Fruit fly (Drosophila melanogaster): ENCODE data around the gene CG43116.

CG43116 gene

DNA sequence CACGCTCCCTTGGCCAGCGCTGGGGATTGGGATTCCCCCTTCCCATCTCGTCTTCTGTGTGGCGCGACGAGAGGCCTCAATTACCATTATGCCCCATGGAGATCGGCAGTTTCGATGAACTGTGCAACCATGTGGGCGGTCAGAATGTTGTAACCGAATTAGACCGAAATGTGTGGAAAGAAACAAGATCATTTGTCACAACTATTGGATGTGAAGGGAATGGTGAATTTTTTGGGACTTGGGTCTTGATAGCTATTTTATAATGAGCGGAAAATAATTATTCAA is 16.8 kb upstream of the CG43116 start:
- TF ChIP-seq Sin3A (optimal IDR thresholded peaks at IDR 0.05) (no peak), Myc (optimal IDR thresholded peaks at IDR 0.05) (no peak), h (optimal IDR thresholded peaks at IDR 0.05) (no peak), insv (optimal IDR thresholded peaks at IDR 0.05) (no peak), ttk (optimal IDR thresholded peaks at IDR 0.05) (no peak), psq (optimal IDR thresholded peaks at IDR 0.05) (no peak)

DNA sequence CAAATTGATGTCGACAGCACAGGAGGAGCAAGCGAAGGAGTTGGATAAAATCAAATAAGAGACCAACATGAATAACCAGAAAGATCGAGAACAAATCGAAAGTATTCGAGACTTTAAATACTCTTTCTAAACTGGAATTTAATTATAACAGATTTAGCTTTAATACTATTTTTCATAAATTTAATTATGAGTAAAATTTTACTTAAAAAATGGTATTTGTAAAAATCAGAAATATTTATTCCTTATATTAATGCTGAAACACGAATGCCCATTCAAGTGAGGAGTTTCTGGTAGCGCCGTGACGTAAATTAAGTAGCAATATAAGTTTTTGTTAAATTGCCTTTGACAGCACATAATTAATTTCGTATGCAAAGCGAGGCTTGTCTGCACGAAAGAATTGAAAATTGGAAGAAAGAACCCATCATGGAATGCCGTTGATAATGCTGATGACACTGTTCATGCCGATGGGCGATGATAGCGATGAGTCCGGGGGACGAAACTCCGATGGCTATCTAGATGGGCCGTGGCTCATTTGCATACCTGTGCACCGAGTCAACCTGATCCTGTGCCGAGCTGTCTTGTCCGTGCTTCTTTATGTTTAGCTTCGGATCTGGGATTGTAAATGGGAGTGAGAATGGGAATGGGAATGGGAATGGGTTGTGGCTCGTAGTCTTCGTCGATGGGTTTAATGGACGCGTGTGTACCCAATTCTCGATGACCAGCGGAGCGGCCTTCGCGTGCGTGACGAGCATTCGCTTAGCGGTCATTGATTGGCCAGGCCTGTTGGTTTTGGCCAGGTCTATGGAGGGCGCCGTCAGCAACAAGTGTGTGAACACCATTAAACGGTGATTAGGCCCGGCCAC is 16.2 kb upstream of the CG43116 start:
- no peak for TF ChIP-seq ttk (optimal IDR thresholded peaks at IDR 0.05)

DNA sequence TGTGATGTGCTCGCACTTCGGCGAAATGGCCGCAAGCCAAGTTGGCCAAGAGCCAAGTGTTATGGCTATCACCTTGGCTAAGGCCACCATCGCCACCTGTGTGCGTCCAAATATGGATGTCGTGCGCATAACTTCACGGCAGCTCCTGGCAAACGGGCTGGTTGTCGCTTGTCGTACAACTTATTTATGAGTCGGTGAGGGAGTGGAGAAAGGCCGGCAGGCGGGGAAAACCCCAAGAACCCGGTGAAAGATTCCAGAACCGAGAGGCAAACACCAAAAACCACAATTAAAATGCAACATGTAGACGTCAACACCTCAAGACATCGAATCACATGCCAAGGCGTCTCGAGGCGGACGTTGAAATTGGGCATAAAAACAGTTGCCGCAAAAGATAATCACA is 15.5 kb upstream of the CG43116 start:
- TF ChIP-seq insv (optimal IDR thresholded peaks at IDR 0.05): no peak
- TF ChIP-seq Myc (optimal IDR thresholded peaks at IDR 0.05): no peak
- no peak for TF ChIP-seq h (optimal IDR thresholded peaks at IDR 0.05)
- no peak for TF ChIP-seq Sin3A (optimal IDR thresholded peaks at IDR 0.05)
- no peak for TF ChIP-seq psq (optimal IDR thresholded peaks at IDR 0.05)
- no peak for TF ChIP-seq ttk (optimal IDR thresholded peaks at IDR 0.05)

DNA sequence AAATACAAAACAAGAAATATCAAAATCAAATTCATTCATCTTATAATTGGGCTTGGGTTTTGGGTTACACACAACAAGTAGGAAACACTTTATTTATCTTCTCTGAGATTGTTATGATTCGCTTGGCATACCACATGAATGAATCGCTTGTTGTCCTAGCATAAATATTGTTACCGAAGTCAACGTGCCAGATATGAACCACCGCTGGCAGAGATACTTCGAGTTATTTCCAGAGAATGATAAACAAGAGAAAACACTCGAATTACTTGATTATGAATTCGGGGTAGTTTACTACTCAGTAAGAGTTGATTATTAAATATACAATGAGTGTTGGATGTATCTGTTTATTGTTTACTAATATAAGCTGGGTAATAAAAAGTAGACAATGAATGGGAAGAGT is 14.7 kb upstream of the CG43116 start:
- TF ChIP-seq insv (optimal IDR thresholded peaks at IDR 0.05) (no peak), ttk (optimal IDR thresholded peaks at IDR 0.05) (no peak), h (optimal IDR thresholded peaks at IDR 0.05) (no peak), Myc (optimal IDR thresholded peaks at IDR 0.05) (no peak), Sin3A (optimal IDR thresholded peaks at IDR 0.05) (no peak), psq (optimal IDR thresholded peaks at IDR 0.05) (no peak)

DNA sequence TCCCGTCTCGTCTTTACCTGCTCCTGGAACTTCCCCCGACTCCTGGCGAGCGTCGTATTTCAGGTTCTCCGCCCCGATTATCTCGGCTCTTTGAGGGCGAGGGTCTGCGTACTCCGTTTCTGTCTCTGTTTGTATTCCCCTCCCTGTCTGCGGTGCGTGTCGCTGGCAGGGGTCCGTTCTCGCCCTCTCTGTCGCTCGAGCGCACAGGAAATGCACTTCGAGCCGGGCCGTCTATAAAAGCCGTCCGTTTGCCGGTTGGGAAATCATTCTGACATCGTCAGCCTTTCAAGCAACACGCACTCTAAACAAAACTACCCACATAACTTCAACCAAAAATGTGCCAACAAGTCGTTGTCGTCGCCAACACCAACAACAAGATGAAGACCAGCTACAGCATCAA is 13.8 kb upstream of the CG43116 start:
- TF ChIP-seq Sin3A (optimal IDR thresholded peaks at IDR 0.05) (no peak), psq (optimal IDR thresholded peaks at IDR 0.05) (no peak), h (optimal IDR thresholded peaks at IDR 0.05) (no peak), ttk (optimal IDR thresholded peaks at IDR 0.05) (no peak), insv (optimal IDR thresholded peaks at IDR 0.05) (no peak), Myc (optimal IDR thresholded peaks at IDR 0.05) (no peak)

DNA sequence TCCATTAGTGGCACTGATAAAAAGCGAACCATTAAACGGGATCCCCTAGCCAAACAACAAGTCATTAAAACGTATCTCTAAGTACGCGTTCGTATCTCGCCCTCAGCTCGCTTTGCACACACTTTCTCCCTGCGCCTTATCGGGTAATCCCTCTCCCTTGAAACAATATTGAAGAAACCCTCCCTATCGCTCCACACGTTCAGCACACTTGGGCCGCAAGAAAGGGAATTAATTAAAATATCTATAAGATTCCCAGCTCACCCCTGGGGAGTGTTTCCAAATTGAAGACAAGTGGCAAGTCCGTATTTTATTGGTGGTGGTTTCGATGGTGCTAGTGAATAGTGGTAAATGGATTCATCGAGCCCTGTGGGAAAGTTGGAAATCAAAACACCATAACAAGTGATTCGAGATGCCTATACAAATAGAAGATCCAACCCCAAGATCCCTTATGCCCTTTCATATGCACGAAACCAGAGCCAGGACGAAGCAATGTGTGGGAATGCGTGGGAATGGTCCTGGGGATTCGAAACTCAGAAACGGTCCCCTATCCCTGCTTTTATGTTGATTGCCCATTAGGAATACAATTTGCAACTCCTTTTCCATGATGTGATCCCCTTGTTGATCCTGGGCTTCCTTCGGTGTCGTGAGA is 13.1 kb upstream of the CG43116 start:
- TF ChIP-seq h (optimal IDR thresholded peaks at IDR 0.05) (no peak), psq (optimal IDR thresholded peaks at IDR 0.05) (no peak), insv (optimal IDR thresholded peaks at IDR 0.05) (no peak), ttk (optimal IDR thresholded peaks at IDR 0.05) (no peak), Myc (optimal IDR thresholded peaks at IDR 0.05) (no peak), Sin3A (optimal IDR thresholded peaks at IDR 0.05) (no peak)

DNA sequence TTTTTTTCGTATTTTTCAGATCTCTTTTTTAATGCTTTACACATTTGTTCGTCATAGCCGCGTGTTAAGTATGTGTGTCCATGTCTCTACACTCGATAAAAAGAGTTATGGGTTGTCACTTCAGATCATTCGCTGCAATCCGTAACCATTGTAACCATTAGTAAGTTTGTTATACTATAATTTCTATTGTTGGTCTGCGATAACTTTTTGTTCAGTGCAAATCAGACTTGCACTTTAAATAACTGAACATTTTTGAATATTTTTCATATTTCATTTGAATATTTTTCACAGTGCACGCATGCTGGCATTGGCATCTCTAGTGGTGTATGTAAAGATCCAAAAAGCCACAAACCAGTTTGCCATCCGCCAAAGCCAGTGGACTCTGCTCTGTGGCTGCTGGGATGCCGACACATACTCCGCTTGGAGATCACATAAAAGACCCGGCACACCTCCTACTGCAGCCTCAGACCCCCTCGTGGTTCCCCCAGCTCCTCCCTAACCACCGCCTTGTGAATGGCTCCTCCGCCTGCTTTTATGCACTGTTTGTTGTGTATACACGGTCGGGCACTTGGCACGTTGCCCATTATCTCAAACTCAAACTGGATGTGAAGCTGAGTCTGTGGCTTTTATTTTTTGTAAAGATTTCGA is 12.2 kb upstream of the CG43116 start:
- TF ChIP-seq Sin3A (optimal IDR thresholded peaks at IDR 0.05) (no peak), ttk (optimal IDR thresholded peaks at IDR 0.05) (no peak), h (optimal IDR thresholded peaks at IDR 0.05) (no peak), psq (optimal IDR thresholded peaks at IDR 0.05) (no peak), insv (optimal IDR thresholded peaks at IDR 0.05) (no peak), Myc (optimal IDR thresholded peaks at IDR 0.05) (no peak)

DNA sequence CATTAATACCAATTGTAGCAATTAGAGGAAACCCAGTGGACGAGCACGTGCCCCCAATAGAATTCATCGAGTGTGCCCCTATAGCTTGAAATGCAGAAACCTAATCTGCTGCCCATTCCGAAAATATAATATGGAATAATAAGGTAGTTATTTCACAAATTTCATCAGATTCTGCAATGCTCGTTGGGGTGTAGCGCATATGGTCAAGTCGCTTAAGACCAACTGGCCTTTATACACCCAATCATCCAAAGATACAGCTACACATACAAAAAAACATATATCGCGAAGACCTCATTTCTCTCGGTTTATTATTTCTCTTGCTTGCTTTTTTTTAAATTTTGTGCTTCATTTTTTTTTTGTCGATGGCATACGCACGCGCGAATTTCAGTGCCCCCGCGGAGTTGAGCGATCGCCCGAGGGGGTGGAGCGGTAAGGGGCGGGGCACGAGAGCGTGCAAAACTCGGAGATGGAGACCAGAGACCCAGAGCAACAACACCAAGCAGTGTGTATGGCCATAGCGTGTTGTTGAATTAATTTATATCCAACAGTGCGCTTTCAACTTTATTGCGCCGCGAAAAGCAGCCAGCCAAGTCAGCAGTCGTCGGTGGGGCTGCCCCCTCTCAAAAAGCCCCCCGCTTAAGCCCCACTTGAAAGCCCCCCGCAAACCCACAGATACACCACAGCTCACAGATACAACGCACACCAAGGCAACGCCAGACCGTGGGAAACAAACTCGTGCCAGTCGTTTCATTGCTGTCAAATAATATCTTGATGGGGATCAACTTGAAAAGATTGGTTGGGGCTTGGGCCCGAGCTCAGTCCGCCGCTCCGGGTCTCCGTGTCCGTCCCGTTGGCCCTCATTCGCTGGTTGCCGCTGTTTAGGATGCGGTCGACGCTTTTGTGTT is 11.4 kb upstream of the CG43116 start:
- TF ChIP-seq Sin3A (optimal IDR thresholded peaks at IDR 0.05): no peak
- no peak for TF ChIP-seq h (optimal IDR thresholded peaks at IDR 0.05)
- TF ChIP-seq ttk (optimal IDR thresholded peaks at IDR 0.05): no peak

DNA sequence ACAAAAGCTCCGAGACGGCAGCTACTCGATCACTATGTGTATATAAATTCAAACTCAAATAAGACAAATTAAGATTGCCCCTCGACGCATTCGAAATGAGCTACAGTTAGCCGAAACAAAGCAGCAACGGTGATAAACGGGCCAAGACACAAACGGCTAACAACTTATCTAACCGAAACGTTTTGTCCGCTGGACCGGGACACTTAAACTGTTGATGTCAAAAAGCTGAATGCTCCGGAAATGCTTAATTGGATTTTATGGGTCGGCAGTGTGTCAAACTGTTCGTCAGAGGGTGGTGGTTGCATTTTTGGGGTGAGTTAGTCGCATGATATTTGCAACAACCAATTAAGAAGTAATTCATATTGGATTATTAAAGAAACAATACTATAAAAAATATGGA is 10.5 kb upstream of the CG43116 start:
- TF ChIP-seq h (optimal IDR thresholded peaks at IDR 0.05) (no peak), ttk (optimal IDR thresholded peaks at IDR 0.05) (no peak)

DNA sequence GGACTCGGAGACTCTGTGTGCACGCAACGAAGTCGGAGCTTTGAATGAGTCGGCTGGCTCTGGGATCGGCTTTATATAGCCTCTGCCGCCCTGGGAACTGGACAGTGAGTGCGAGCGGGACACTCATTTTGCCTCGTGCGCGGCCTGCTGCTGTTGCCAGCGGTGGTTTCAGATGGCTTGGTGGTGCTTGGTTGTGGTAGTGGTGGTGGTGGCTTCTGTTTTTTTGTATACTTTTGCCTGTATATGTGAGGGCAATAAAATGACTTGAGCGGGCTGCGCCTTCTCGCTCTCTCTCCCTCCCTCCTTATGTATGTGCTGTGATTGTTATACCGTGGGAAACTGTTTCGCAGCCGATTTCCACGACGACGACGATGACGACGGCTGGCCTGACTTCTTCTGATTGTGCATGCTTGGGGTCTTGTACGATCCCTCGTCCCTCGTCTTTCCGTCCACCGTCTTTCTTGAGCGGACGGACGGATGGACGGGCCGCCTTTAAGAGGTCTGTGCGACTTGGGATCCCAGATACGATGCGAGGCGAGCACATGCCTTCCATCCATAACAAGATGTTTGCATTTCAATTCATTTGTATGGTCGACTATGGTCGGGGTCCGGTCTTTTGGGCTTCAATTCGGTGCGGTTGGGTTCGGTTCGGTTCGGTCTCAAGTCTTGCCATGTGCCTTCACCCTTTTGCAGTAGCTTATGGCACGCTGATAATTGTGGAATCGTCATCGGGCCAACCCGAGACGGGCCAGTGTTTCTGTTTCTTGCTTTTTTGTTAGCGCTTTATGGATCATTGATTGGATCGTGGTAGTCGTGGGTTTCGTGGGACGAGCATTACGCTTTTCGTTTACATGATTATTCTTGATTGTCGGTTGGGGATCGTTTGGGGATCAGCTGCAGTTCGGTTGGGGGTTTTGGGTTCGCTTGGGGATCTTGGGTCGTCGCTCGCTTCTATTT is 9.5 kb upstream of the CG43116 start:
- TF ChIP-seq h (optimal IDR thresholded peaks at IDR 0.05) (peak; percentile 91), Sin3A (optimal IDR thresholded peaks at IDR 0.05) (no peak)

DNA sequence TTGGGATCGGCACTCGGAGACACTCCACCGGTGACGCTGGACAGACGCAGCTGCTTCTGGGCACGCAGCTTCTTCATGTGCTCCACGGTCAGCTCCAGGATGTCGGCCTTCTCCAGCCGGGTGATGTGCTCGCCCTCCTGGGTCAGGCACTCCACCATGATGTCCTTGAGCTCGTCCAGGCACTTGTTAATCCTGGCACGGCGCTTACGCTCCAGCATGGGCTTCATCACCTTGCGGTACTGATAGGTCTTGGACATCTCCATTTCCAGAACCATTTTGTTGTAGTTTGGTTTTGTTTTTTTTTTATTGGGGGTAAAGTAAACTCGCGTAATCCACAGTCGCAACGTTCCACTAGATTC is 8.8 kb upstream of the CG43116 start:
- no peak for TF ChIP-seq h (optimal IDR thresholded peaks at IDR 0.05)
- TF ChIP-seq psq (optimal IDR thresholded peaks at IDR 0.05): no peak
- TF ChIP-seq insv (optimal IDR thresholded peaks at IDR 0.05): no peak
- TF ChIP-seq Sin3A (optimal IDR thresholded peaks at IDR 0.05): no peak
- TF ChIP-seq Myc (optimal IDR thresholded peaks at IDR 0.05): no peak
- no peak for TF ChIP-seq ttk (optimal IDR thresholded peaks at IDR 0.05)

Data from Kc167 (cell line).